Fruit fly (Drosophila melanogaster) whole organism, embryonic: ENCODE results near the gene eIF1.

Experiments used
- C15 ChIP-seq: fragments of 200-800 bp; sonication (Bioruptor generic); IDR thresholded peaks from 3 replicates; pipeline ENCODE4 v1.3.6; 2022; ENCODE audit warnings: missing biosample characterization, missing genetic modification characterization
- CG10321 ChIP-seq: fragments of 200-800 bp; sonication (Bioruptor generic); IDR thresholded peaks from 2 replicates; pipeline ENCODE4 v1.3.6; 2022; ENCODE audit warnings: missing biosample characterization, missing genetic modification characterization
- CG10366 ChIP-seq: fragments of 200-800 bp; sonication (Bioruptor generic); IDR thresholded peaks from 2 replicates; pipeline ENCODE4 v1.3.6; 2022; ENCODE audit warnings: missing biosample characterization, missing genetic modification characterization
- CG10959 ChIP-seq: fragments of 200-800 bp; sonication (Bioruptor generic); IDR thresholded peaks from 2 replicates; pipeline ENCODE4 v1.3.6; 2022; ENCODE audit warnings: missing biosample characterization, missing genetic modification characterization
- CG12104 ChIP-seq: fragments of 200-800 bp; sonication (Bioruptor generic); optimal IDR thresholded peaks from 3 replicates; lab custom pipeline; 2016; ENCODE audit warnings: missing biosample characterization, missing genetic modification characterization
- CG1233 ChIP-seq: fragments of 200-800 bp; sonication (Bioruptor generic); optimal IDR thresholded peaks from 4 replicates; lab custom pipeline; 2018; ENCODE audit warnings: missing biosample characterization, mild to moderate bottlenecking, missing genetic modification characterization
- CG14050 ChIP-seq: fragments of 200-800 bp; sonication (Bioruptor generic); IDR thresholded peaks from 3 replicates; pipeline ENCODE4 v1.3.6; 2022; ENCODE audit warnings: missing biosample characterization, missing genetic modification characterization
- CG15073 ChIP-seq: fragments of 200-800 bp; sonication (Bioruptor generic); optimal IDR thresholded peaks from 2 replicates; lab custom pipeline; 2016; ENCODE audit warnings: missing biosample characterization, missing genetic modification characterization
- CG1602 ChIP-seq: fragments of 200-800 bp; sonication (Bioruptor generic); optimal IDR thresholded peaks from 3 replicates; lab custom pipeline; 2016; ENCODE audit warnings: missing biosample characterization, missing genetic modification characterization
- CG1603 ChIP-seq: fragments of 200-800 bp; sonication (Bioruptor generic); optimal IDR thresholded peaks from 2 replicates; lab custom pipeline; 2019; ENCODE audit warnings: missing biosample characterization, mild to moderate bottlenecking, missing genetic modification characterization, moderate library complexity
- CG17361 ChIP-seq: fragments of 200-800 bp; sonication (Bioruptor generic); IDR thresholded peaks from 3 replicates; pipeline ENCODE4 v1.3.6; 2022; ENCODE audit warnings: missing biosample characterization, missing genetic modification characterization
- CG17612 ChIP-seq: fragments of 200-800 bp; sonication (Bioruptor generic); IDR thresholded peaks from 2 replicates; pipeline ENCODE4 v1.3.6; 2022; ENCODE audit warnings: missing biosample characterization, missing genetic modification characterization
- CG2712 ChIP-seq: fragments of 200-800 bp; optimal IDR thresholded peaks from 3 replicates; lab custom pipeline; 2019; ENCODE audit warnings: missing biosample characterization, mild to moderate bottlenecking, missing genetic modification characterization, moderate library complexity
- CG30020 ChIP-seq: fragments of 200-800 bp; optimal IDR thresholded peaks from 2 replicates; lab custom pipeline; 2019; ENCODE audit warnings: missing biosample characterization, mild to moderate bottlenecking, missing genetic modification characterization, moderate library complexity
- CG4282 ChIP-seq: fragments of 200-800 bp; sonication (Bioruptor generic); optimal IDR thresholded peaks from 2 replicates; lab custom pipeline; 2016; ENCODE audit warnings: missing biosample characterization, missing genetic modification characterization
- CG6683 ChIP-seq: fragments of 200-800 bp; sonication (Bioruptor generic); optimal IDR thresholded peaks from 2 replicates; lab custom pipeline; 2017; ENCODE audit warnings: missing biosample characterization, mild to moderate bottlenecking, missing genetic modification characterization, missing genetic modification reagents
- CG8281 ChIP-seq: fragments of 200-800 bp; sonication (Bioruptor generic); optimal IDR thresholded peaks from 2 replicates; lab custom pipeline; 2018; ENCODE audit warnings: missing biosample characterization, mild to moderate bottlenecking, missing genetic modification characterization, moderate library complexity
- CG8359 ChIP-seq: fragments of 200-800 bp; sonication (Bioruptor generic); optimal IDR thresholded peaks from 2 replicates; lab custom pipeline; 2017; ENCODE audit warnings: missing biosample characterization, mild to moderate bottlenecking, missing genetic modification characterization, borderline replicate concordance
- CG9876 ChIP-seq: fragments of 200-800 bp; sonication (Bioruptor generic); optimal IDR thresholded peaks from 2 replicates; lab custom pipeline; 2016; ENCODE audit warnings: missing biosample characterization, missing genetic modification characterization
- Dll ChIP-seq: fragments of 200-800 bp; sonication (Bioruptor generic); IDR thresholded peaks from 4 replicates; pipeline ENCODE4 v1.3.6; 2022; ENCODE audit warnings: missing biosample characterization, missing genetic modification characterization; ENCODE audit not compliant: partially characterized antibody
- Doc3 ChIP-seq: fragments of 200-800 bp; sonication (Bioruptor generic); IDR thresholded peaks from 3 replicates; pipeline ENCODE4 v1.3.6; 2022; ENCODE audit warnings: missing biosample characterization, missing genetic modification characterization; ENCODE audit not compliant: partially characterized antibody
- E2f2 ChIP-seq: fragments of 200-800 bp; sonication (Bioruptor generic); IDR thresholded peaks from 2 replicates; pipeline ENCODE4 v1.3.6; 2022; ENCODE audit warnings: missing biosample characterization, missing genetic modification characterization
- Hr51 ChIP-seq, 2 experiments: fragments of 200-800 bp; sonication (Bioruptor generic); optimal IDR thresholded peaks; 2 replicates in 1 of 2; 3 replicates in 1 of 2; lab custom pipeline; 2016 to 2018; ENCODE audit warnings: missing biosample characterization in 2 of 2, missing genetic modification characterization in 2 of 2, mild to moderate bottlenecking in 1 of 2, moderate library complexity in 1 of 2
- PHDP ChIP-seq: fragments of 200-800 bp; sonication (Bioruptor generic); optimal IDR thresholded peaks from 3 replicates; lab custom pipeline; 2018; ENCODE audit warnings: missing biosample characterization, mild to moderate bottlenecking, missing genetic modification characterization, moderate library complexity
- Rx ChIP-seq: fragments of 200-800 bp; sonication (Bioruptor generic); IDR thresholded peaks from 2 replicates; pipeline ENCODE4 v1.3.6; 2022; ENCODE audit warnings: missing biosample characterization, missing genetic modification characterization
- Sox102F ChIP-seq: fragments of 200-800 bp; sonication (Bioruptor generic); optimal IDR thresholded peaks from 2 replicates; lab custom pipeline; 2018; ENCODE audit warnings: missing biosample characterization, mild to moderate bottlenecking, missing genetic modification characterization, moderate library complexity
- Tbp ChIP-seq: fragments of >200 bp; optimal IDR thresholded peaks from 2 replicates; lab custom pipeline; 2018; ENCODE audit warnings: missing biosample characterization, missing genetic modification characterization
- Xbp1 ChIP-seq: fragments of 200-800 bp; sonication (Bioruptor generic); optimal IDR thresholded peaks from 3 replicates; lab custom pipeline; 2016; ENCODE audit warnings: missing biosample characterization, mild to moderate bottlenecking, missing genetic modification characterization
- az2 ChIP-seq: fragments of 200-800 bp; sonication (Bioruptor generic); optimal IDR thresholded peaks from 3 replicates; lab custom pipeline; 2016; ENCODE audit warnings: missing biosample characterization, missing genetic modification characterization
- bbx ChIP-seq: fragments of 200-800 bp; sonication (Bioruptor generic); IDR thresholded peaks from 2 replicates; pipeline ENCODE4 v1.3.6; 2022; ENCODE audit warnings: missing biosample characterization, missing genetic modification characterization; ENCODE audit not compliant: partially characterized antibody
- bsh ChIP-seq, 2 experiments: fragments of 200-800 bp; sonication (Bioruptor generic); optimal IDR thresholded peaks; 2 replicates each; lab custom pipeline; 2017 to 2018; ENCODE audit warnings: mild to moderate bottlenecking in 2 of 2, missing biosample characterization in 2 of 2, missing genetic modification characterization in 2 of 2, moderate library complexity in 1 of 2
- chm ChIP-seq: fragments of 200-800 bp; sonication (Bioruptor generic); IDR thresholded peaks from 2 replicates; pipeline ENCODE4 v1.3.6; 2022; ENCODE audit warnings: missing biosample characterization, missing genetic modification characterization
- chn ChIP-seq: fragments of 200-800 bp; sonication (Bioruptor generic); optimal IDR thresholded peaks from 2 replicates; lab custom pipeline; 2016; ENCODE audit warnings: missing biosample characterization, missing genetic modification characterization
- dysf ChIP-seq: fragments of 200-800 bp; sonication (Bioruptor generic); IDR thresholded peaks from 3 replicates; pipeline ENCODE4 v1.3.6; 2022; ENCODE audit warnings: missing biosample characterization, missing genetic modification characterization
- esg ChIP-seq: fragments of 200-800 bp; sonication (Bioruptor generic); conservative IDR thresholded peaks from 2 replicates; pipeline ENCODE4 v1.3.6; 2022; ENCODE audit warnings: missing biosample characterization, missing genetic modification characterization
- eyg ChIP-seq: fragments of 200-800 bp; sonication (Bioruptor generic); optimal IDR thresholded peaks from 3 replicates; lab custom pipeline; 2016; ENCODE audit warnings: missing biosample characterization, missing genetic modification characterization
- fu2 ChIP-seq: fragments of 200-800 bp; sonication (Bioruptor generic); optimal IDR thresholded peaks from 2 replicates; lab custom pipeline; 2016; ENCODE audit warnings: missing biosample characterization, missing genetic modification characterization
- gcm2 ChIP-seq: fragments of 200-800 bp; sonication (Bioruptor generic); optimal IDR thresholded peaks from 2 replicates; lab custom pipeline; 2016; ENCODE audit warnings: missing biosample characterization, missing genetic modification characterization
- lab ChIP-seq: fragments of 200-800 bp; sonication (Bioruptor generic); optimal IDR thresholded peaks from 3 replicates; lab custom pipeline; 2017; ENCODE audit warnings: missing biosample characterization, missing genetic modification characterization, mild to moderate bottlenecking, moderate library complexity, missing genetic modification reagents
- lbe ChIP-seq: fragments of 200-800 bp; sonication (Bioruptor generic); optimal IDR thresholded peaks from 2 replicates; lab custom pipeline; 2016; ENCODE audit warnings: missing biosample characterization, mild to moderate bottlenecking, missing genetic modification characterization
- onecut ChIP-seq: fragments of 200-800 bp; sonication (Bioruptor generic); IDR thresholded peaks from 2 replicates; pipeline ENCODE4 v1.3.6; 2022; ENCODE audit warnings: missing biosample characterization, missing genetic modification characterization
- pho ChIP-seq: fragments of 200-800 bp; sonication (Bioruptor generic); optimal IDR thresholded peaks from 2 replicates; lab custom pipeline; 2016; ENCODE audit warnings: missing biosample characterization, missing genetic modification characterization
- pros ChIP-seq: fragments of 200-800 bp; sonication (Bioruptor generic); optimal IDR thresholded peaks from 3 replicates; lab custom pipeline; 2019; ENCODE audit warnings: missing biosample characterization, mild to moderate bottlenecking, missing genetic modification characterization, moderate library complexity
- psq ChIP-seq: fragments of 200-800 bp; sonication (Bioruptor generic); optimal IDR thresholded peaks from 2 replicates; lab custom pipeline; 2017; ENCODE audit warnings: missing biosample characterization, missing genetic modification characterization
- pum ChIP-seq: fragments of 200-800 bp; sonication (Bioruptor generic); optimal IDR thresholded peaks from 2 replicates; lab custom pipeline; 2016; ENCODE audit warnings: missing biosample characterization, missing genetic modification characterization
- slou ChIP-seq: fragments of 200-800 bp; sonication (Bioruptor generic); optimal IDR thresholded peaks from 3 replicates; lab custom pipeline; 2016; ENCODE audit warnings: missing biosample characterization, missing genetic modification characterization
- sqz ChIP-seq: fragments of 200-800 bp; sonication (Bioruptor generic); optimal IDR thresholded peaks from 3 replicates; lab custom pipeline; 2018; ENCODE audit warnings: missing biosample characterization, mild to moderate bottlenecking, missing genetic modification characterization
- tin ChIP-seq: fragments of 200-800 bp; sonication (Bioruptor generic); optimal IDR thresholded peaks from 3 replicates; lab custom pipeline; 2016; ENCODE audit warnings: missing biosample characterization, missing genetic modification characterization
- zfh2 ChIP-seq: fragments of 200-800 bp; sonication (Bioruptor generic); optimal IDR thresholded peaks from 2 replicates; lab custom pipeline; 2016; ENCODE audit warnings: missing biosample characterization, missing genetic modification characterization

eIF1 gene

DNA sequence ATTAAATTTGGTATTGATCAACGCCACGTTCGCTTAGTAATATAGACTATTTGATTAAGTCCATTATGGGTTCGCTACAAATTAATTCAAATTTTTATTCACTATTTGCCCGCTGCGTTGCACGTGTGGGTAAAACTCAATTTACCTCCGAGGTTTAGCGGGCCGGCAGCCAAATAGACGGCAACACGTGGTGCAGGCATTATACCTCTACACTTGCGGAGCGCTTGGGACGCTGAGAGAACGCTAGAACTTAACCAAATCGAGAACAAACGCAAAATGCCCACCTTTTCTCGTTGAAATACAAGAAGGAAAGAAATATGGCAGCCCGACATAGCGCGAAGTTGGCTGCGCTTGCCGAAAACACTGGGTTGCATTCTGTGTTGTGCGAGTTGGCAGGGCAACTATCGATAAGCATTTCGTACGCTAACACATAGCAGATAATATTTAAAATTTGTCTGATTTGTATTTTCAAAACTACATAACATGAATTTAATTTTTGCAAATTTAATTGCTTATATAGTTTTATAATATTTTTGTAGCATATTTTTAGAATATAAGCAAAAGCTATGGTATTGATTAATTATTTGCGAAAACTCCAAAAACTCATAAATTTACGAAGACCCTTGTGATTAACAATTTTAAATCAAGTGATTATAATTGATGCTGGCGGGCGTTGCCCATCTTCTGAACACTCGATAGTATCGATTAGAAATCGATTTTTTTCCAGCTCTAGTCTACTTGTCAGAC lies at the start of gene eIF1, which contains the start of gene RpL28 (continued):
- TF ChIP-seq CG1603 (tag; lab: Kevin White, UChicago) (peak; percentile 91), zfh2 (GFP tag; lab: Kevin White, UChicago) (peak; percentile 90), CG6683 (peak; percentile 81), chn (GFP tag; lab: Kevin White, UChicago) (peak; percentile 90), Sox102F (GFP tag; lab: Kevin White, UChicago) (no peak), CG4282 (peak; percentile 64), C15 (GFP tag; lab: Robert Waterston, UW) (peak; percentile 86; the same call in 2 of the 3 replicates), slou (peak; percentile 91), CG17361 (GFP tag; lab: Robert Waterston, UW) (peak; percentile 96), CG12104 (peak; percentile 96), CG9876 (GFP tag; lab: Kevin White, UChicago) (peak; percentile 95), CG10321 (GFP tag; lab: Robert Waterston, UW) (peak; percentile 73), lab (GFP tag; lab: Kevin White, UChicago) (peak; percentile 60), psq (GFP tag; lab: Kevin White, UChicago) (peak; percentile 70), CG17612 (GFP tag; lab: Robert Waterston, UW) (peak; percentile 54; the same call in 1 of the 2 replicates), pho (GFP tag; lab: Kevin White, UChicago) (peak; percentile 88), sqz (peak; percentile 86), CG1602 (peak; percentile 78), E2f2 (GFP tag; lab: Robert Waterston, UW) (peak; percentile 73), bbx (peak; percentile 68), Xbp1 (GFP tag; lab: Kevin White, UChicago) (peak; percentile 93), CG15073 (GFP tag; lab: Kevin White, UChicago) (no peak), chm (GFP tag; lab: Robert Waterston, UW) (peak; percentile 96), PHDP (tag; lab: Kevin White, UChicago) (peak; percentile 84), dysf (GFP tag; lab: Robert Waterston, UW) (peak; percentile 84; the same call in 2 of the 3 replicates), onecut (GFP tag; lab: Robert Waterston, UW) (peak; percentile 89), CG10366 (GFP tag; lab: Robert Waterston, UW) (peak; percentile 87), lbe (peak; percentile 86), pum (GFP tag; lab: Kevin White, UChicago) (peak; percentile 85), gcm2 (GFP tag; lab: Kevin White, UChicago) (peak; percentile 90), tin (GFP tag; lab: Kevin White, UChicago) (peak; percentile 91), bsh (GFP tag; optimal IDR thresholded peaks at IDR 0.05; lab: Kevin White, UChicago) (peak; percentile 32 to 79), CG2712 (tag; lab: Kevin White, UChicago) (peak; percentile 86), az2 (GFP tag; lab: Kevin White, UChicago) (peak; percentile 88), CG14050 (peak; percentile 85), esg (GFP tag; lab: Robert Waterston, UW) (peak; percentile 66), Rx (GFP tag; lab: Robert Waterston, UW) (peak; percentile 94), eyg (peak; percentile 87), fu2 (GFP tag; lab: Kevin White, UChicago) (peak; percentile 81), CG8281 (tag; lab: Kevin White, UChicago) (peak; percentile 75), Tbp (GFP tag; lab: Kevin White, UChicago) (peak; percentile 18), CG1233 (GFP tag; lab: Kevin White, UChicago) (peak; percentile 96), Doc3 (GFP tag; lab: Robert Waterston, UW) (peak; percentile 81), CG10959 (peak; percentile 78), Hr51 (GFP tag; optimal IDR thresholded peaks at IDR 0.05; lab: Kevin White, UChicago) (peak; percentile 45 to 93), CG30020 (tag; lab: Kevin White, UChicago) (peak; percentile 85), Dll (GFP tag; lab: Robert Waterston, UW) (peak; percentile 87), CG8359 (peak; percentile 86), pros (no peak)
